Worm (Caenorhabditis elegans) whole organism, L2 larva: Measurements from ENCODE around the gene R07B1.6.

ENCODE experiments used
- elt-3 ChIP-seq: sonication (generic microtip); optimal IDR thresholded peaks from 2 replicates; lab custom pipeline; 2017; ENCODE audit warnings: missing biosample characterization, missing genetic modification characterization
- lin-13 ChIP-seq: fragments of 150-350 bp; optimal IDR thresholded peaks from 2 replicates; lab custom pipeline; 2014; ENCODE audit warnings: missing biosample characterization, missing genetic modification reagents, missing genetic modification characterization
- lsy-2 ChIP-seq, 2 experiments: fragments of 150-350 bp in 1 of 2; sonication (generic microtip) in 1 of 2; optimal IDR thresholded peaks; 2 replicates each; lab custom pipeline; 2014 to 2017; ENCODE audit warnings: missing biosample characterization in 2 of 2, missing genetic modification characterization in 2 of 2
- mdl-1 ChIP-seq, 2 experiments: fragments of 150-350 bp in 1 of 2; sonication (generic microtip) in 1 of 2; optimal IDR thresholded peaks; 2 replicates each; lab custom pipeline; 2017; ENCODE audit warnings: missing biosample characterization in 2 of 2, missing genetic modification characterization in 2 of 2
- nhr-12 ChIP-seq: fragments of 150-350 bp; optimal IDR thresholded peaks from 2 replicates; lab custom pipeline; 2014; ENCODE audit warnings: missing biosample characterization, missing genetic modification characterization
- nhr-77 ChIP-seq: fragments of 150-350 bp; optimal IDR thresholded peaks from 2 replicates; lab custom pipeline; 2014; ENCODE audit warnings: missing biosample characterization, missing genetic modification characterization
- skn-1 ChIP-seq: sonication (generic microtip); optimal IDR thresholded peaks from 2 replicates; lab custom pipeline; 2017; ENCODE audit warnings: missing biosample characterization, missing genetic modification characterization
- unc-55 ChIP-seq: fragments of 150-350 bp; sonication (generic microtip); optimal IDR thresholded peaks from 3 replicates; lab custom pipeline; 2014; ENCODE audit warnings: missing biosample characterization, missing genetic modification reagents, missing genetic modification characterization
- ztf-11 ChIP-seq: sonication (generic microtip); optimal IDR thresholded peaks from 2 replicates; lab custom pipeline; 2017; ENCODE audit warnings: missing biosample characterization, missing genetic modification characterization

DNA sequence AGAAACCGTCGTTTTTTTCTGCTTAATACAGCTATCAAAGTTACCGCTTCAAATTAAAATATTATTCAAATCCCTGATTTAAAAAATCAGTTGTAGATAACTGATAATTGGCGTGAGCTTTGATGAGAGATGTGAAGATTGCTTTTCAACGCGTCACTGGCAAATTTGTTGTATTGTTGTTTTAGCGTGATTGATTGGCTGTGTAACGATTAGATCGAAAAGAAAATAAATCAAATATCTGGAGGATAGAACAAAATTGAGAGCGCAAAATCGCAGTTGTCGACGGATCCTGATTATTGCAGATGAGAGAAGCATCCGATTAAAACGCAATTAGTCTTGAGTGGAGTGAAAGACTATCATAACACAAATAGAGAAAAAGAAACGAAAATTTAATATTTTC lies 25.6 kb upstream of the R07B1.6 start:
- TF ChIP-seq lin-13 (GFP tag; lab: Kevin White, UChicago) = no peak
- TF ChIP-seq nhr-77 (tag; lab: Kevin White, UChicago) = no peak
- TF ChIP-seq nhr-12 (tag; lab: Kevin White, UChicago) = no peak
- TF ChIP-seq skn-1 (tag; lab: Kevin White, UChicago) = no peak
- TF ChIP-seq elt-3 (tag; lab: Kevin White, UChicago) = no peak
- TF ChIP-seq ztf-11 (tag; lab: Kevin White, UChicago) = no peak
- TF ChIP-seq lsy-2 (tag; optimal IDR thresholded peaks at IDR 0.05; lab: Kevin White, UChicago) = no peak
- TF ChIP-seq mdl-1 (tag; optimal IDR thresholded peaks at IDR 0.05; lab: Kevin White, UChicago) = no peak
- no peak for TF ChIP-seq unc-55 (GFP tag; lab: Kevin White, UChicago)
